Fruit fly (Drosophila melanogaster) whole organism, wandering third instar larva: Measurements from ENCODE around the gene cona.

ENCODE experiments used
- CG32264 ChIP-seq: fragments of 200-800 bp; sonication (Bioruptor generic); optimal IDR thresholded peaks from 2 replicates; lab custom pipeline; 2016; ENCODE audit warnings: missing biosample characterization, missing genetic modification characterization
- CG9705 ChIP-seq: fragments of 200-800 bp; sonication (Bioruptor generic); optimal IDR thresholded peaks from 2 replicates; lab custom pipeline; 2018; ENCODE audit warnings: missing biosample characterization, mild to moderate bottlenecking, missing genetic modification characterization
- CrebA ChIP-seq: fragments of 200-800 bp; sonication (Bioruptor generic); optimal IDR thresholded peaks from 2 replicates; lab custom pipeline; 2016; ENCODE audit warnings: missing biosample characterization, mild to moderate bottlenecking, missing genetic modification characterization, borderline replicate concordance
- Dfd ChIP-seq: fragments of >200 bp; optimal IDR thresholded peaks from 2 replicates; lab custom pipeline; 2017; ENCODE audit warnings: missing biosample characterization, missing genetic modification characterization
- GATAd ChIP-seq: sonication (Bioruptor generic); optimal IDR thresholded peaks from 2 replicates; lab custom pipeline; 2016; ENCODE audit warnings: missing biosample characterization, missing genetic modification characterization
- Hnf4 ChIP-seq: fragments of 200-800 bp; sonication (Bioruptor generic); optimal IDR thresholded peaks from 2 replicates; lab custom pipeline; 2016; ENCODE audit warnings: missing biosample characterization, mild to moderate bottlenecking, missing genetic modification characterization
- Hr78 ChIP-seq: fragments of >200 bp; optimal IDR thresholded peaks from 2 replicates; lab custom pipeline; 2017; ENCODE audit warnings: missing biosample characterization, missing genetic modification characterization
- Hr83 ChIP-seq: fragments of 200-300 bp; sonication (Bioruptor generic); optimal IDR thresholded peaks from 2 replicates; lab custom pipeline; 2016; ENCODE audit warnings: missing biosample characterization, mild to moderate bottlenecking, missing genetic modification characterization, moderate library complexity; ENCODE audit not compliant: poor library complexity, severe bottlenecking
- Jra ChIP-seq: sonication (Bioruptor generic); optimal IDR thresholded peaks from 2 replicates; lab custom pipeline; 2016; ENCODE audit warnings: missing biosample characterization, missing genetic modification characterization
- Mio ChIP-seq: sonication (Bioruptor generic); optimal IDR thresholded peaks from 2 replicates; lab custom pipeline; 2016; ENCODE audit warnings: missing biosample characterization, missing genetic modification characterization
- N ChIP-seq: fragments of >200 bp; optimal IDR thresholded peaks from 2 replicates; lab custom pipeline; 2018; ENCODE audit warnings: missing biosample characterization, missing external identifiers, missing genetic modification characterization
- Rel ChIP-seq, 2 experiments: fragments of 200-800 bp; sonication (Bioruptor generic) in 1 of 2; optimal IDR thresholded peaks; 2 replicates in 1 of 2; 3 replicates in 1 of 2; lab custom pipeline; 2016 to 2019; ENCODE audit warnings: mild to moderate bottlenecking in 2 of 2, missing biosample characterization in 2 of 2, missing genetic modification characterization in 2 of 2, moderate library complexity in 1 of 2
- Sp1 ChIP-seq: fragments of 200-800 bp; sonication (Bioruptor generic); optimal IDR thresholded peaks from 3 replicates; lab custom pipeline; 2019; ENCODE audit warnings: missing biosample characterization, mild to moderate bottlenecking, missing genetic modification characterization, moderate library complexity
- Vsx2 ChIP-seq: fragments of 200-300, 225-300 bp; sonication (Bioruptor generic); optimal IDR thresholded peaks from 2 replicates; lab custom pipeline; 2018; ENCODE audit warnings: missing biosample characterization, missing genetic modification characterization; ENCODE audit not compliant: partially characterized antibody
- br ChIP-seq: fragments of 200-800 bp; sonication (Bioruptor generic); optimal IDR thresholded peaks from 2 replicates; lab custom pipeline; 2016; ENCODE audit warnings: missing biosample characterization, missing genetic modification characterization
- brk ChIP-seq: fragments of 200-800 bp; sonication (Bioruptor generic); optimal IDR thresholded peaks from 2 replicates; lab custom pipeline; 2016; ENCODE audit warnings: missing biosample characterization, mild to moderate bottlenecking, missing genetic modification characterization
- dl ChIP-seq, 2 experiments: fragments of 175-275, 200-275 bp in 1 of 2; fragments of 200-275 bp in 1 of 2; sonication (Bioruptor generic); optimal IDR thresholded peaks; lab custom pipeline; 2018; ENCODE audit warnings: mild to moderate bottlenecking in 2 of 2, missing biosample characterization in 2 of 2, missing genetic modification characterization in 2 of 2, moderate library complexity in 2 of 2; ENCODE audit not compliant: partially characterized antibody in 2 of 2, insufficient read depth in 1 of 2
- dmrt93B ChIP-seq: fragments of 200-800 bp; sonication (Bioruptor generic); optimal IDR thresholded peaks from 2 replicates; lab custom pipeline; 2018; ENCODE audit warnings: missing biosample characterization, mild to moderate bottlenecking, missing genetic modification characterization
- ey ChIP-seq: fragments of 200-800 bp; sonication (Bioruptor generic); optimal IDR thresholded peaks from 2 replicates; lab custom pipeline; 2016; ENCODE audit warnings: missing biosample characterization, missing genetic modification characterization
- foxo ChIP-seq, 2 experiments: fragments of 200-800 bp; sonication (Bioruptor generic); optimal IDR thresholded peaks; 2 replicates in 1 of 2; 3 replicates in 1 of 2; lab custom pipeline; 2016 to 2017; ENCODE audit warnings: missing biosample characterization in 2 of 2, missing genetic modification characterization in 2 of 2
- jim ChIP-seq: fragments of 175-275, 200-325 bp; sonication (Bioruptor generic); optimal IDR thresholded peaks from 2 replicates; lab custom pipeline; 2016; ENCODE audit warnings: missing biosample characterization, mild to moderate bottlenecking, missing genetic modification characterization
- lola ChIP-seq: fragments of >200 bp; optimal IDR thresholded peaks from 2 replicates; lab custom pipeline; 2017; ENCODE audit warnings: missing biosample characterization, missing genetic modification characterization
- psq ChIP-seq: fragments of 200-800 bp; sonication (Bioruptor generic); optimal IDR thresholded peaks from 3 replicates; lab custom pipeline; 2017; ENCODE audit warnings: missing biosample characterization, mild to moderate bottlenecking, missing genetic modification characterization, moderate library complexity
- rgr ChIP-seq: fragments of 200-800 bp; sonication (Bioruptor generic); optimal IDR thresholded peaks from 3 replicates; lab custom pipeline; 2016; ENCODE audit warnings: missing biosample characterization, mild to moderate bottlenecking, missing genetic modification characterization
- sv ChIP-seq: fragments of 200-800 bp; sonication (Bioruptor generic); optimal IDR thresholded peaks from 3 replicates; lab custom pipeline; 2016; ENCODE audit warnings: missing biosample characterization, missing genetic modification characterization
- tai ChIP-seq: sonication (Bioruptor generic); optimal IDR thresholded peaks from 2 replicates; lab custom pipeline; 2016; ENCODE audit warnings: missing biosample characterization, missing genetic modification characterization
- usp ChIP-seq: fragments of >200 bp; optimal IDR thresholded peaks from 2 replicates; lab custom pipeline; 2017; ENCODE audit warnings: missing biosample characterization, missing genetic modification characterization
- woc ChIP-seq: sonication (Bioruptor generic); optimal IDR thresholded peaks from 2 replicates; lab custom pipeline; 2016; ENCODE audit warnings: missing biosample characterization, mild to moderate bottlenecking, missing genetic modification characterization

Gene cona

DNA sequence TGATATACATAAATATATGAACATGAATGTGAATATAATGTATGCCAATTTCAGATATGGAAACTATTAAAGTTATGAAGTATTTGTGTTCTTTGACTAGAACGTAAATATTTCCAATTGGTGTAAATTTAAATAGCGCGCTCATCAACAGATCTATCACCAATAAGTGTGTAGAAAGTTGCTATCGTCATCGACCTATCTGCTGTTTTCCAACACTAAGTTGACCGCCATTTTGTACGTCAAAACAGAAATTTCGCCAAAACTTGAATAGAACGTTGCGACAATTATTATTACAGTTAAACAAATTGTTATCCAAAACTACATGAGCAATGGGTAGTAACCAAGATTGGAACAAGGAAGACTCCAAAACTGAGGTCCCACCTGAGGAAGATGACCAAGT, at the start of gene cona:
cona (plus strand) TSS at position 236 of the 400 bp plus-strand sequence.
- TF ChIP-seq br (GFP tag; lab: Kevin White, UChicago) (no peak), foxo (GFP tag; optimal IDR thresholded peaks at IDR 0.05; lab: Kevin White, UChicago) (no peak), dmrt93B (GFP tag; lab: Kevin White, UChicago) (no peak), psq (no peak), Rel (GFP tag; optimal IDR thresholded peaks at IDR 0.05; lab: Kevin White, UChicago) (no peak), Rel (tag; optimal IDR thresholded peaks at IDR 0.05; lab: Kevin White, UChicago) (no peak), CG32264 (no peak), lola (GFP tag; lab: Kevin White, UChicago) (no peak), Hr83 (GFP tag; lab: Kevin White, UChicago) (no peak), GATAd (GFP tag; lab: Kevin White, UChicago) (no peak), brk (GFP tag; lab: Kevin White, UChicago) (no peak)

- TF ChIP-seq lola (GFP tag; lab: Kevin White, UChicago) (no peak), Hnf4 (no peak), jim (GFP tag; lab: Kevin White, UChicago) (no peak), woc (no peak), N (GFP tag; lab: Kevin White, UChicago) (no peak), Rel (GFP tag; optimal IDR thresholded peaks at IDR 0.05; lab: Kevin White, UChicago) (no peak), Rel (tag; optimal IDR thresholded peaks at IDR 0.05; lab: Kevin White, UChicago) (no peak), dl (GFP tag; optimal IDR thresholded peaks at IDR 0.05; lab: Kevin White, UChicago; ENCODE audit: insufficient read depth in 1 of 2, partially characterized antibody in 2 of 2) (no peak), br (GFP tag; lab: Kevin White, UChicago) (no peak), foxo (GFP tag; optimal IDR thresholded peaks at IDR 0.05; lab: Kevin White, UChicago) (no peak), CG9705 (GFP tag; lab: Kevin White, UChicago) (no peak), sv (GFP tag; lab: Kevin White, UChicago) (no peak), Jra (no peak)
- TF ChIP-seq, all 38 proteins: peak for 0
Measured at dm6 chr3R:18338493-18338892, 47.1 kb upstream of the cona start.

dm6 chr3R:18355781-18356180, 29.8 kb upstream of the cona start:
- TF ChIP-seq Sp1 (GFP tag; lab: Kevin White, UChicago) (no peak), Hr83 (GFP tag; lab: Kevin White, UChicago) (no peak), usp (GFP tag; lab: Kevin White, UChicago) (no peak), Mio (no peak), CG32264 (no peak), CrebA (no peak), rgr (GFP tag; lab: Kevin White, UChicago) (no peak)

DNA sequence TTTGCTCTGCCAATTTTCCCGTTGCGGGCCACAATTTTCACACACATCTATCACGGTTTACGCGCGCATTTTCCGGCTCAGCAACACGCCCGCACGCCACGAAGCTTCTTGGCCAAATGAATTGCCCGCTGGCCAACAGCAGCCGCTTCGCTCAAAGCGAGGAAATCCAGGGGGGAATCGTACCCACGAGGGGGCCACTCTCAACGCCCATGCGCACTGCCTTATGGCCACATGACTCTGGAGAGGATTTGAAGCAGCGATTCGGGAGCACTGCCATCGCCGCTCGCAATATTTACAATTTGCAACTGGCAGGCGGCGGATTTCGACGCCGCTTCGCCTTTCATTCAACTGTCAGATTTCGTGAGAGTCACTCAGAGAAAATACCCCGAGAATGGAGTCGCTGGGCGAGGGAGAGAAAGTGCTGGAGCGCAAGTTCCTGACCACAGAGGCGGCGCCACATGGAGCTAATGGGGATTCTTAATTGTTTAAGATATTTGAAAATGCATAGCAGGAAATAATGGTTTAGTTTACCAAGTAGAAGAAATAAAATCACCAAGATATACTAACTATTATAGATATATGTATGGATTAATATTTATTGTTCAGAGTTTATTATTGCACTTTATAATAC, 24.9 kb upstream of the cona start, which contains the start of gene CG15803:
CG15803 (minus strand) TSS at position 99 of the 631 bp plus-strand sequence.
- TF ChIP-seq brk (GFP tag; lab: Kevin White, UChicago) (no peak), Vsx2 (GFP tag; lab: Kevin White, UChicago) (peak; percentile 37)

- TF ChIP-seq Dfd (GFP tag; lab: Kevin White, UChicago) (no peak), jim (GFP tag; lab: Kevin White, UChicago) (no peak), Hr83 (GFP tag; lab: Kevin White, UChicago) (no peak), sv (GFP tag; lab: Kevin White, UChicago) (no peak), tai (GFP tag; lab: Kevin White, UChicago) (no peak), CG32264 (no peak), Rel (GFP tag; optimal IDR thresholded peaks at IDR 0.05; lab: Kevin White, UChicago) (no peak), Rel (tag; optimal IDR thresholded peaks at IDR 0.05; lab: Kevin White, UChicago) (no peak), Hr78 (GFP tag; lab: Kevin White, UChicago) (no peak), ey (GFP tag; lab: Kevin White, UChicago) (no peak)
- TF ChIP-seq, all 38 proteins: peak for 0
Measured at dm6 chr3R:18361694-18362093, 23.9 kb upstream of the cona start, which contains the start of gene hmw. hmw (plus strand) TSS chr3R:18361994.
